Fruit fly (Drosophila melanogaster) whole organism, adult: Measurements from ENCODE around the gene CG17906.

Experiments used
- CG11617 ChIP-seq: fragments of 200-800 bp; sonication (Bioruptor generic); optimal IDR thresholded peaks from 2 replicates; lab custom pipeline; 2017; ENCODE audit warnings: mild to moderate bottlenecking, missing biosample characterization, missing genetic modification reagents, missing genetic modification characterization
- CG5204 ChIP-seq: fragments of 200-800 bp; sonication (Bioruptor generic); optimal IDR thresholded peaks from 2 replicates; lab custom pipeline; 2016; ENCODE audit warnings: missing biosample characterization, missing genetic modification characterization
- CG7101 ChIP-seq: fragments of 200-800 bp; sonication (Bioruptor generic); optimal IDR thresholded peaks from 2 replicates; lab custom pipeline; 2018; ENCODE audit warnings: missing biosample characterization, mild to moderate bottlenecking, missing genetic modification characterization, moderate library complexity
- Crg-1 ChIP-seq: fragments of 200-800 bp; sonication (Bioruptor generic); optimal IDR thresholded peaks from 2 replicates; lab custom pipeline; 2016; ENCODE audit warnings: missing biosample characterization, missing genetic modification characterization
- bab1 ChIP-seq: fragments of 200-800 bp; sonication (Bioruptor generic); optimal IDR thresholded peaks from 3 replicates; lab custom pipeline; 2019; ENCODE audit warnings: missing biosample characterization, mild to moderate bottlenecking, missing genetic modification characterization, moderate library complexity
- kay ChIP-seq: fragments of 200-800 bp; sonication (Bioruptor generic); peaks from one replicate; lab custom pipeline; 2016; ENCODE audit warnings: missing biosample characterization, missing genetic modification characterization, borderline replicate concordance
- toe ChIP-seq: fragments of 200-800 bp; sonication (Bioruptor generic); optimal IDR thresholded peaks from 2 replicates; lab custom pipeline; 2016; ENCODE audit warnings: missing biosample characterization, missing genetic modification characterization

DNA sequence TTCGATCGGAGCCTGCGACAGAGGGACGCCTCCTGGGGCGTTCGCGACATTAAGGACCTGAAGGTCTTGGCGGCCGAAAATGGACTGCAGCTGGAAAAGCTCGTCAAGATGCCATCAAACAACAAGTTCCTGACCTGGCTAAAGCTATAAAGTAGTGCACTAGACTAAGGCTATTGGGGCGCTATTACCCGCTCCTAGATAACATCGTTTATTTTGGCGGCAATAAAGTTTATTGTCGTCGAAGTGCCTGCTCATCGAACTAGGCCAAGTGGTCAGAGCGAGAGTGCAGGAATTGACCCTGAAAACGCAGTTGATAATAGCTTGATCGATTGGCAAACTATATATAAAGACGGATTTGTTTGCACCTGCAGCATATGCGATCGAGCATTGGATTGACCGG lies 4.0 kb downstream of the CG17906 start, which contains the start of gene Try29F:
- no peak for TF ChIP-seq bab1
- no peak for TF ChIP-seq toe
- TF ChIP-seq CG5204 = no peak
- TF ChIP-seq CG7101 = no peak
- TF ChIP-seq CG11617 (GFP tag; lab: Kevin White, UChicago) = no peak
- no peak for TF ChIP-seq kay (GFP tag; lab: Kevin White, UChicago)
- no peak for TF ChIP-seq Crg-1 (GFP tag; lab: Kevin White, UChicago)
